Worm (Caenorhabditis elegans) whole organism, L4 larva: Measurements from ENCODE around the gene cdc-50.B.

Source experiments
- R02D3.7 ChIP-seq: fragments of 150-350 bp; sonication (generic microtip); optimal IDR thresholded peaks from 3 replicates; lab custom pipeline; 2014; ENCODE audit warnings: missing biosample characterization, missing genetic modification characterization
- Y5F2A.4 ChIP-seq: fragments of 200-800 bp; sonication (Bioruptor generic); optimal IDR thresholded peaks from 2 replicates; lab custom pipeline; 2018; ENCODE audit warnings: mild to moderate bottlenecking, missing genetic modification characterization, missing compliant biosample characterization
- ceh-20 ChIP-seq: fragments of 200-800 bp; sonication (Bioruptor generic); IDR thresholded peaks from 2 replicates; pipeline ENCODE4 v1.3.6; 2022; ENCODE audit warnings: missing genetic modification reagents, missing genetic modification characterization, missing compliant biosample characterization
- ceh-44 ChIP-seq: fragments of 200-800 bp; sonication (Bioruptor generic); IDR thresholded peaks from 2 replicates; pipeline ENCODE4 v1.3.6; 2022; ENCODE audit warnings: missing genetic modification reagents, missing genetic modification characterization, missing compliant biosample characterization
- daf-16 ChIP-seq, 3 experiments: sonication (generic microtip); optimal IDR thresholded peaks; 2 replicates each; lab custom pipeline; 2016 to 2017; ENCODE audit warnings: missing genetic modification characterization in 3 of 3, missing genetic modification reagents in 3 of 3, mild to moderate bottlenecking in 2 of 3, missing compliant biosample characterization in 2 of 3, missing biosample characterization in 1 of 3, moderate library complexity in 1 of 3
- fos-1 ChIP-seq: fragments of 150-350 bp; optimal IDR thresholded peaks from 2 replicates; lab custom pipeline; 2014; ENCODE audit warnings: missing biosample characterization, missing genetic modification characterization
- jun-1 ChIP-seq: fragments of 150-350 bp; optimal IDR thresholded peaks from 2 replicates; lab custom pipeline; 2014; ENCODE audit warnings: missing biosample characterization, missing genetic modification reagents, missing genetic modification characterization
- mdl-1 ChIP-seq, 2 experiments: fragments of 150-350 bp in 1 of 2; sonication (generic microtip) in 1 of 2; optimal IDR thresholded peaks; 2 replicates each; lab custom pipeline; 2014 to 2017; ENCODE audit warnings: missing biosample characterization in 2 of 2, missing genetic modification characterization in 2 of 2
- unc-39 ChIP-seq: sonication (generic microtip); optimal IDR thresholded peaks from 2 replicates; lab custom pipeline; 2017; ENCODE audit warnings: missing biosample characterization, missing genetic modification characterization

ce11 chrIV:8730469-8730868 is 34.2 kb upstream of the cdc-50.B start, which contains the start of gene F21D5.3:
- no peak for TF ChIP-seq fos-1 (tag; lab: Kevin White, UChicago)
- no peak for TF ChIP-seq mdl-1 (tag; optimal IDR thresholded peaks at IDR 0.05; lab: Kevin White, UChicago)
- no peak for TF ChIP-seq R02D3.7 (tag; lab: Kevin White, UChicago)
- TF ChIP-seq ceh-20 (GFP tag; lab: Robert Waterston, UW): peak; percentile 71; the same call in 1 of the 2 replicates
- no peak for TF ChIP-seq unc-39 (tag; lab: Kevin White, UChicago)
- no peak for TF ChIP-seq Y5F2A.4 (GFP tag; lab: Kevin White, UChicago)
- TF ChIP-seq ceh-44: no peak
- no peak for TF ChIP-seq daf-16 (GFP tag; optimal IDR thresholded peaks at IDR 0.05; lab: Kevin White, UChicago)
- peak; percentile 67 for TF ChIP-seq daf-16 (tag; optimal IDR thresholded peaks at IDR 0.05; lab: Kevin White, UChicago)
- no peak for TF ChIP-seq jun-1 (tag; lab: Kevin White, UChicago)
